Worm (Caenorhabditis elegans): ENCODE results near the gene B0496.11.

ce11 chrIV:7456225-7456624 lies 22.5 kb upstream of the B0496.11 start, which contains the start of gene F13B6.1:
- TF ChIP-seq C16A3.4 (tag; optimal IDR thresholded peaks at IDR 0.05) (no peak), tbx-2 (tag; optimal IDR thresholded peaks at IDR 0.05) (no peak), ceh-82 (tag; optimal IDR thresholded peaks at IDR 0.05) (no peak), efl-1 (optimal IDR thresholded peaks at IDR 0.05) (no peak), efl-1 (GFP tag; optimal IDR thresholded peaks at IDR 0.05 in 1 of 2) (no peak), elt-3 (tag; optimal IDR thresholded peaks at IDR 0.05) (no peak), nhr-11 (tag; optimal IDR thresholded peaks at IDR 0.05) (no peak), lin-35 (GFP tag; optimal IDR thresholded peaks at IDR 0.05) (no peak)
